Fruit fly (Drosophila melanogaster): ENCODE data around the gene PIG-P.
A peak's percentile ranks its signal among the peaks of the same experiment; 100 is the strongest.

PIG-P gene

DNA sequence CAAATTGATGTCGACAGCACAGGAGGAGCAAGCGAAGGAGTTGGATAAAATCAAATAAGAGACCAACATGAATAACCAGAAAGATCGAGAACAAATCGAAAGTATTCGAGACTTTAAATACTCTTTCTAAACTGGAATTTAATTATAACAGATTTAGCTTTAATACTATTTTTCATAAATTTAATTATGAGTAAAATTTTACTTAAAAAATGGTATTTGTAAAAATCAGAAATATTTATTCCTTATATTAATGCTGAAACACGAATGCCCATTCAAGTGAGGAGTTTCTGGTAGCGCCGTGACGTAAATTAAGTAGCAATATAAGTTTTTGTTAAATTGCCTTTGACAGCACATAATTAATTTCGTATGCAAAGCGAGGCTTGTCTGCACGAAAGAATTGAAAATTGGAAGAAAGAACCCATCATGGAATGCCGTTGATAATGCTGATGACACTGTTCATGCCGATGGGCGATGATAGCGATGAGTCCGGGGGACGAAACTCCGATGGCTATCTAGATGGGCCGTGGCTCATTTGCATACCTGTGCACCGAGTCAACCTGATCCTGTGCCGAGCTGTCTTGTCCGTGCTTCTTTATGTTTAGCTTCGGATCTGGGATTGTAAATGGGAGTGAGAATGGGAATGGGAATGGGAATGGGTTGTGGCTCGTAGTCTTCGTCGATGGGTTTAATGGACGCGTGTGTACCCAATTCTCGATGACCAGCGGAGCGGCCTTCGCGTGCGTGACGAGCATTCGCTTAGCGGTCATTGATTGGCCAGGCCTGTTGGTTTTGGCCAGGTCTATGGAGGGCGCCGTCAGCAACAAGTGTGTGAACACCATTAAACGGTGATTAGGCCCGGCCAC lies 45.0 kb downstream of the PIG-P start (continued):
- TF ChIP-seq CG32006 (GFP tag; optimal IDR thresholded peaks at IDR 0.05): peak; percentile 60
- TF ChIP-seq Eip75B (GFP tag; optimal IDR thresholded peaks at IDR 0.05): no peak
- TF ChIP-seq cyc (GFP tag; optimal IDR thresholded peaks at IDR 0.05): peak; percentile 7
- peak; percentile 6 for TF ChIP-seq Hr4 (GFP tag; optimal IDR thresholded peaks at IDR 0.05)
- no peak for TF ChIP-seq Sox15 (GFP tag; optimal IDR thresholded peaks at IDR 0.05)
- TF ChIP-seq CG8632 (GFP tag; optimal IDR thresholded peaks at IDR 0.05): no peak
- TF ChIP-seq spab (GFP tag; optimal IDR thresholded peaks at IDR 0.05): peak; percentile 43
- no peak for TF ChIP-seq lz (GFP tag; optimal IDR thresholded peaks at IDR 0.05)
- peak; percentile 30 for TF ChIP-seq CG10631 (GFP tag; optimal IDR thresholded peaks at IDR 0.05)
- TF ChIP-seq fd85E (GFP tag; optimal IDR thresholded peaks at IDR 0.05): no peak
- no peak for TF ChIP-seq CG11902 (GFP tag; optimal IDR thresholded peaks at IDR 0.05)
- peak; percentile 18 for TF ChIP-seq Smox (GFP tag; optimal IDR thresholded peaks at IDR 0.05)
- TF ChIP-seq CG6854 (GFP tag; optimal IDR thresholded peaks at IDR 0.05): no peak
- TF ChIP-seq Blimp-1 (GFP tag; optimal IDR thresholded peaks at IDR 0.05): no peak
- no peak for TF ChIP-seq CG6792 (GFP tag; optimal IDR thresholded peaks at IDR 0.05)
- peak; percentile 36 for TF ChIP-seq svp (GFP tag)
- TF ChIP-seq Sox102F (GFP tag; optimal IDR thresholded peaks at IDR 0.05): peak; percentile 42
- peak; percentile 79 for TF ChIP-seq CG3032 (tag; optimal IDR thresholded peaks at IDR 0.05)
- peak; percentile 67 for TF ChIP-seq Ets96B (tag; optimal IDR thresholded peaks at IDR 0.05)
- TF ChIP-seq Eip78C (GFP tag): peak; percentile 69
- TF ChIP-seq Met (GFP tag; optimal IDR thresholded peaks at IDR 0.05): peak; percentile 44
- TF ChIP-seq Gug (GFP tag; IDR thresholded peaks at IDR 0.05): 0 out of 2 replicates have a peak, but pooled peaks have one; percentile 11
- peak; percentile 50 for TF ChIP-seq CG1621 (tag; optimal IDR thresholded peaks at IDR 0.05)

DNA sequence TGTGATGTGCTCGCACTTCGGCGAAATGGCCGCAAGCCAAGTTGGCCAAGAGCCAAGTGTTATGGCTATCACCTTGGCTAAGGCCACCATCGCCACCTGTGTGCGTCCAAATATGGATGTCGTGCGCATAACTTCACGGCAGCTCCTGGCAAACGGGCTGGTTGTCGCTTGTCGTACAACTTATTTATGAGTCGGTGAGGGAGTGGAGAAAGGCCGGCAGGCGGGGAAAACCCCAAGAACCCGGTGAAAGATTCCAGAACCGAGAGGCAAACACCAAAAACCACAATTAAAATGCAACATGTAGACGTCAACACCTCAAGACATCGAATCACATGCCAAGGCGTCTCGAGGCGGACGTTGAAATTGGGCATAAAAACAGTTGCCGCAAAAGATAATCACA lies 45.7 kb downstream of the PIG-P start:
- no peak for TF ChIP-seq esn (GFP tag; optimal IDR thresholded peaks at IDR 0.05)
- TF ChIP-seq CG11762 (GFP tag; optimal IDR thresholded peaks at IDR 0.05; ENCODE audit: insufficient read depth): no peak
- TF ChIP-seq CG11902 (GFP tag; optimal IDR thresholded peaks at IDR 0.05): no peak
- TF ChIP-seq cyc (GFP tag; optimal IDR thresholded peaks at IDR 0.05): no peak
- TF ChIP-seq CG10669 (GFP tag; optimal IDR thresholded peaks at IDR 0.05): no peak
- TF ChIP-seq svp (GFP tag): peak; percentile 36
- no peak for TF ChIP-seq Ets96B (tag; optimal IDR thresholded peaks at IDR 0.05)
- no peak for TF ChIP-seq lz (GFP tag; optimal IDR thresholded peaks at IDR 0.05)

- TF ChIP-seq CG8632 (GFP tag; optimal IDR thresholded peaks at IDR 0.05) (no peak), eg (GFP tag; IDR thresholded peaks at IDR 0.05) (no peak), Eip78C (GFP tag) (peak; percentile 60), Hr38 (GFP tag; optimal IDR thresholded peaks at IDR 0.05) (no peak), svp (GFP tag) (peak; percentile 32), achi (GFP tag; optimal IDR thresholded peaks at IDR 0.05) (no peak), CG8119 (GFP tag; IDR thresholded peaks at IDR 0.05) (no peak), Sox14 (GFP tag; optimal IDR thresholded peaks at IDR 0.05) (no peak), CG6808 (GFP tag; optimal IDR thresholded peaks at IDR 0.05) (no peak), CG10631 (GFP tag; optimal IDR thresholded peaks at IDR 0.05) (no peak), CG32006 (GFP tag; optimal IDR thresholded peaks at IDR 0.05) (no peak), Ets96B (tag; optimal IDR thresholded peaks at IDR 0.05) (no peak), Eip93F (GFP tag; optimal IDR thresholded peaks at IDR 0.05) (no peak), CG8319 (GFP tag; optimal IDR thresholded peaks at IDR 0.05) (no peak), spab (GFP tag; optimal IDR thresholded peaks at IDR 0.05) (no peak), CG31627 (GFP tag; optimal IDR thresholded peaks at IDR 0.05) (no peak), CG1621 (tag; optimal IDR thresholded peaks at IDR 0.05) (no peak), fd59A (GFP tag; optimal IDR thresholded peaks at IDR 0.05) (no peak), fkh (GFP tag; optimal IDR thresholded peaks at IDR 0.05) (peak; percentile 94), Hr4 (GFP tag; optimal IDR thresholded peaks at IDR 0.05) (no peak), vri (GFP tag; optimal IDR thresholded peaks at IDR 0.05) (no peak), Gug (GFP tag; IDR thresholded peaks at IDR 0.05) (no peak)
These were observed 46.5 kb downstream of the PIG-P start for dm6 chr3R:26011542-26011941.
